Worm (Caenorhabditis elegans) whole organism, mixed stage, embryonic: Measurements from ENCODE around the gene gmn-1.
"Not testable (repeated sequence)": the region's sequence is repeated elsewhere in the genome, so short reads cannot be mapped to it uniquely, and the experiment has no call there.

Experiments used
- M03D4.4 ChIP-seq: sonication (generic microtip); optimal IDR thresholded peaks from 2 replicates; lab custom pipeline; 2017; ENCODE audit warnings: mild to moderate bottlenecking, missing genetic modification characterization, missing compliant biosample characterization
- bed-3 ChIP-seq: fragments of 200-800 bp; sonication (Bioruptor generic); optimal IDR thresholded peaks from 3 replicates; lab custom pipeline; 2018; ENCODE audit warnings: mild to moderate bottlenecking, missing genetic modification characterization, moderate library complexity, missing compliant biosample characterization
- blmp-1 ChIP-seq: fragments of 150-350 bp; optimal IDR thresholded peaks from 2 replicates; lab custom pipeline; 2014; ENCODE audit warnings: missing biosample characterization, missing genetic modification characterization
- ceh-39 ChIP-seq: fragments of 150-350 bp; optimal IDR thresholded peaks from 2 replicates; lab custom pipeline; 2014; ENCODE audit warnings: missing biosample characterization, missing genetic modification characterization
- ceh-43 ChIP-seq: fragments of 200-800 bp; sonication (Bioruptor generic); optimal IDR thresholded peaks from 2 replicates; lab custom pipeline; 2018; ENCODE audit warnings: mild to moderate bottlenecking, missing genetic modification characterization, moderate library complexity, missing compliant biosample characterization
- ces-1 ChIP-seq: fragments of 150-350 bp; optimal IDR thresholded peaks from 2 replicates; lab custom pipeline; 2014; ENCODE audit warnings: missing biosample characterization, missing genetic modification reagents, missing genetic modification characterization
- cnd-1 ChIP-seq: fragments of 200-800 bp; sonication (Bioruptor generic); optimal IDR thresholded peaks from 2 replicates; lab custom pipeline; 2018; ENCODE audit warnings: mild to moderate bottlenecking, missing genetic modification characterization, missing compliant biosample characterization
- drap-1 ChIP-seq: fragments of 200-800 bp; sonication (Bioruptor generic); optimal IDR thresholded peaks from 3 replicates; lab custom pipeline; 2018; ENCODE audit warnings: mild to moderate bottlenecking, missing genetic modification characterization, missing compliant biosample characterization
- elt-1 ChIP-seq: sonication (generic microtip); optimal IDR thresholded peaks from 2 replicates; lab custom pipeline; 2017; ENCODE audit warnings: missing genetic modification characterization, mild to moderate bottlenecking, missing compliant biosample characterization, antibody characterized with exemption, moderate library complexity, borderline replicate concordance; ENCODE audit not compliant: insufficient read depth
- elt-3 ChIP-seq: fragments of 150-350 bp; optimal IDR thresholded peaks from 2 replicates; lab custom pipeline; 2014; ENCODE audit warnings: missing biosample characterization, missing genetic modification characterization
- flh-1 ChIP-seq: fragments of 200-800 bp; sonication (Bioruptor generic); optimal IDR thresholded peaks from 2 replicates; lab custom pipeline; 2018; ENCODE audit warnings: mild to moderate bottlenecking, missing genetic modification characterization, moderate library complexity, missing compliant biosample characterization
- ham-2 ChIP-seq: fragments of 200-800 bp; sonication (Bioruptor generic); optimal IDR thresholded peaks from 2 replicates; lab custom pipeline; 2018; ENCODE audit warnings: mild to moderate bottlenecking, missing genetic modification characterization, missing compliant biosample characterization
- hlh-1 ChIP-seq: fragments of 150-350 bp; optimal IDR thresholded peaks from 2 replicates; lab custom pipeline; 2014; ENCODE audit warnings: missing biosample characterization, missing genetic modification reagents, missing genetic modification characterization
- lin-32 ChIP-seq: fragments of 200-800 bp; sonication (Bioruptor generic); optimal IDR thresholded peaks from 2 replicates; lab custom pipeline; 2018; ENCODE audit warnings: mild to moderate bottlenecking, missing genetic modification characterization, missing compliant biosample characterization
- lsy-2 ChIP-seq: fragments of 150-350 bp; optimal IDR thresholded peaks from 2 replicates; lab custom pipeline; 2014; ENCODE audit warnings: missing biosample characterization, missing genetic modification characterization
- mab-5 ChIP-seq: fragments of 150-350 bp; optimal IDR thresholded peaks from 2 replicates; lab custom pipeline; 2014; ENCODE audit warnings: missing biosample characterization, missing genetic modification characterization
- mep-1 ChIP-seq: fragments of 150-350 bp; optimal IDR thresholded peaks from 2 replicates; lab custom pipeline; 2017; ENCODE audit warnings: missing biosample characterization, missing genetic modification reagents, missing genetic modification characterization, inconsistent platforms
- mls-2 ChIP-seq: sonication (generic microtip); optimal IDR thresholded peaks from 2 replicates; lab custom pipeline; 2016; ENCODE audit warnings: mild to moderate bottlenecking, missing genetic modification characterization, moderate library complexity, missing compliant biosample characterization
- nhr-28 ChIP-seq: fragments of 150-350 bp; optimal IDR thresholded peaks from 2 replicates; lab custom pipeline; 2014; ENCODE audit warnings: missing biosample characterization, missing genetic modification characterization
- nhr-76 ChIP-seq: sonication (generic microtip); optimal IDR thresholded peaks from 2 replicates; lab custom pipeline; 2017; ENCODE audit warnings: missing biosample characterization, missing genetic modification characterization
- pha-4 ChIP-seq: fragments of 150-350 bp; optimal IDR thresholded peaks from 2 replicates; lab custom pipeline; 2018; ENCODE audit warnings: missing biosample characterization, missing genetic modification reagents, missing genetic modification characterization
- sem-2 ChIP-seq: fragments of 200-800 bp; sonication (Bioruptor generic); optimal IDR thresholded peaks from 2 replicates; lab custom pipeline; 2018; ENCODE audit warnings: mild to moderate bottlenecking, missing genetic modification characterization, missing compliant biosample characterization
- sptf-1 ChIP-seq: sonication (generic microtip); optimal IDR thresholded peaks from 2 replicates; lab custom pipeline; 2017; ENCODE audit warnings: mild to moderate bottlenecking, missing genetic modification characterization, moderate library complexity, missing compliant biosample characterization
- tbx-8 ChIP-seq: fragments of 200-800 bp; sonication (Bioruptor generic); optimal IDR thresholded peaks from 2 replicates; lab custom pipeline; 2018; ENCODE audit warnings: mild to moderate bottlenecking, missing genetic modification characterization, moderate library complexity, missing compliant biosample characterization
- unc-120 ChIP-seq: sonication (generic microtip); optimal IDR thresholded peaks from 2 replicates; lab custom pipeline; 2017; ENCODE audit warnings: missing genetic modification characterization, missing compliant biosample characterization; ENCODE audit not compliant: poor library complexity, severe bottlenecking
- unc-39 ChIP-seq: fragments of 150-350 bp; optimal IDR thresholded peaks from 2 replicates; lab custom pipeline; 2014; ENCODE audit warnings: missing biosample characterization, missing genetic modification characterization
- unc-62 ChIP-seq: fragments of 150-350 bp; optimal IDR thresholded peaks from 2 replicates; lab custom pipeline; 2014; ENCODE audit warnings: missing biosample characterization, missing genetic modification reagents, missing genetic modification characterization
- zip-8 ChIP-seq: fragments of 150-350 bp; optimal IDR thresholded peaks from 2 replicates; lab custom pipeline; 2014; ENCODE audit warnings: missing biosample characterization, missing genetic modification characterization
- ztf-11 ChIP-seq: fragments of 150-350 bp; optimal IDR thresholded peaks from 2 replicates; lab custom pipeline; 2014; ENCODE audit warnings: missing biosample characterization, missing genetic modification characterization

The gmn-1 gene

ce11 chrIII:12188236-12188635 is 36.9 kb downstream of the gmn-1 start:
- no peak for TF ChIP-seq elt-3 (tag; lab: Kevin White, UChicago)
- TF ChIP-seq hlh-1 (tag; lab: Kevin White, UChicago), result no peak
- no peak for TF ChIP-seq tbx-8 (GFP tag; lab: Kevin White, UChicago)
- no peak for TF ChIP-seq sem-2 (GFP tag; lab: Kevin White, UChicago)
- no peak for TF ChIP-seq nhr-28 (tag; lab: Kevin White, UChicago)
- no peak for TF ChIP-seq flh-1 (GFP tag; lab: Kevin White, UChicago)
- TF ChIP-seq unc-120 (tag; lab: Kevin White, UChicago), result no peak
- TF ChIP-seq ztf-11 (tag; lab: Kevin White, UChicago), result no peak
- TF ChIP-seq M03D4.4, result no peak
- no peak for TF ChIP-seq ceh-39 (tag; lab: Kevin White, UChicago)
- no peak for TF ChIP-seq sptf-1 (tag; lab: Kevin White, UChicago)

- TF ChIP-seq ztf-11 (tag; lab: Kevin White, UChicago), result no peak
- no peak for TF ChIP-seq M03D4.4
- TF ChIP-seq zip-8, result no peak
- no peak for TF ChIP-seq mab-5
- no peak for TF ChIP-seq lin-32 (GFP tag; lab: Kevin White, UChicago)
- no peak for TF ChIP-seq lsy-2 (tag; lab: Kevin White, UChicago)
- no peak for TF ChIP-seq nhr-76 (tag; lab: Kevin White, UChicago)
- TF ChIP-seq ceh-43 (GFP tag; lab: Kevin White, UChicago), result no peak
- no peak for TF ChIP-seq elt-1 (tag; lab: Kevin White, UChicago)
Measured at ce11 chrIII:12186111-12186510, 39.0 kb downstream of the gmn-1 start, which contains the start of gene lury-1. TSS of gene lury-1 (plus strand) at chrIII:12186411.

- TF ChIP-seq lin-32 (GFP tag; lab: Kevin White, UChicago) (no peak), ztf-11 (tag; lab: Kevin White, UChicago) (no peak), tbx-8 (GFP tag; lab: Kevin White, UChicago) (no peak), cnd-1 (no peak), mls-2 (tag; lab: Kevin White, UChicago) (no peak), unc-62 (no peak), unc-39 (tag; lab: Kevin White, UChicago) (no peak), ces-1 (no peak), bed-3 (GFP tag; lab: Kevin White, UChicago) (no peak), lsy-2 (tag; lab: Kevin White, UChicago) (no peak), hlh-1 (tag; lab: Kevin White, UChicago) (no peak), drap-1 (GFP tag; lab: Kevin White, UChicago) (no peak), flh-1 (GFP tag; lab: Kevin White, UChicago) (no peak)
Measured at ce11 chrIII:12182919-12183318, 42.2 kb downstream of the gmn-1 start, which contains the start of gene Y75B8A.10. TSS of gene Y75B8A.10 (minus strand) at chrIII:12183019.

- TF ChIP-seq hlh-1 (tag; lab: Kevin White, UChicago), result peak; percentile 2
- TF ChIP-seq blmp-1 (tag; lab: Kevin White, UChicago), result peak; percentile 53
- peak; percentile 68 for TF ChIP-seq pha-4 (tag; lab: Kevin White, UChicago)
- TF ChIP-seq flh-1 (GFP tag; lab: Kevin White, UChicago), result no peak
- TF ChIP-seq mep-1 (tag; lab: Kevin White, UChicago), result peak; percentile 53
- TF ChIP-seq mab-5, result no peak
- peak; percentile 34 for TF ChIP-seq unc-120 (tag; lab: Kevin White, UChicago)
- TF ChIP-seq ham-2, result peak; percentile 58
- TF ChIP-seq, all 35 proteins: peak for 6
Measured at ce11 chrIII:12178121-12178520, 47.0 kb downstream of the gmn-1 start.

- not testable (repeated sequence) for TF ChIP-seq bed-3 (GFP tag; lab: Kevin White, UChicago); ceh-39 (tag; lab: Kevin White, UChicago); drap-1 (GFP tag; lab: Kevin White, UChicago)
Measured at ce11 chrIII:12177145-12177544, 48.0 kb downstream of the gmn-1 start, which contains the start of gene gly-11. TSS of gene gly-11 (minus strand) at chrIII:12177245.
